Worm (Caenorhabditis elegans): ENCODE results near the gene nlp-23.

The nlp-23 gene

ce11 chrX:2294198-2294800, 48.5 kb downstream of the nlp-23 start, which contains the start of gene T10H10.2:
Gene T10H10.2 (plus strand): TSS chrX:2294750.
- TF ChIP-seq unc-62 (GFP tag; optimal IDR thresholded peaks at IDR 0.05) = no peak

Data from whole organism, dauer.